Fruit fly (Drosophila melanogaster) whole organism, prepupa: ENCODE results near the gene CG17777.
A peak's percentile ranks its signal among the peaks of the same experiment; 100 is the strongest.

Experiments
- CG10669 ChIP-seq: fragments of 200-800 bp; sonication (Bioruptor generic); optimal IDR thresholded peaks from 3 replicates; lab custom pipeline; 2018; ENCODE audit warnings: missing biosample characterization, mild to moderate bottlenecking, missing genetic modification characterization, moderate library complexity
- CG11294 ChIP-seq: fragments of 200-800 bp; sonication (Bioruptor generic); IDR thresholded peaks from 2 replicates; pipeline ENCODE4 v1.3.6; 2022; ENCODE audit warnings: missing biosample characterization, missing genetic modification characterization
- CG15336 ChIP-seq: fragments of 200-800 bp; sonication (Bioruptor generic); IDR thresholded peaks from 2 replicates; pipeline ENCODE4 v1.3.6; 2022; ENCODE audit warnings: missing biosample characterization, missing genetic modification characterization
- CG3032 ChIP-seq: fragments of 200-800 bp; optimal IDR thresholded peaks from 2 replicates; lab custom pipeline; 2019; ENCODE audit warnings: missing biosample characterization, mild to moderate bottlenecking, missing genetic modification characterization, moderate library complexity
- CG32006 ChIP-seq: fragments of 200-800 bp; sonication (Bioruptor generic); optimal IDR thresholded peaks from 3 replicates; lab custom pipeline; 2017; ENCODE audit warnings: missing biosample characterization, mild to moderate bottlenecking, missing genetic modification characterization
- CG34406 ChIP-seq: fragments of 200-800 bp; sonication (Bioruptor generic); optimal IDR thresholded peaks from 3 replicates; lab custom pipeline; 2016; ENCODE audit warnings: missing biosample characterization, missing genetic modification characterization
- CG3919 ChIP-seq: fragments of 200-800 bp; sonication (Bioruptor generic); optimal IDR thresholded peaks from 3 replicates; lab custom pipeline; 2016; ENCODE audit warnings: missing biosample characterization, missing genetic modification characterization
- CG4318 ChIP-seq: fragments of 200-800 bp; sonication (Bioruptor generic); optimal IDR thresholded peaks from 3 replicates; lab custom pipeline; 2017; ENCODE audit warnings: missing biosample characterization, mild to moderate bottlenecking, missing genetic modification characterization
- CG6163 ChIP-seq: fragments of 200-800 bp; sonication (Bioruptor generic); IDR thresholded peaks from 3 replicates; pipeline ENCODE4 v1.3.6; 2022; ENCODE audit warnings: missing biosample characterization, missing genetic modification characterization
- CG6276 ChIP-seq: fragments of 200-800 bp; sonication (Bioruptor generic); optimal IDR thresholded peaks from 2 replicates; lab custom pipeline; 2017; ENCODE audit warnings: missing biosample characterization, mild to moderate bottlenecking, missing genetic modification characterization
- CG6854 ChIP-seq: fragments of 200-800 bp; sonication (Bioruptor generic); optimal IDR thresholded peaks from 2 replicates; lab custom pipeline; 2017; ENCODE audit warnings: missing biosample characterization, mild to moderate bottlenecking, missing genetic modification characterization
- CG8119 ChIP-seq: fragments of 200-800 bp; sonication (Bioruptor generic); IDR thresholded peaks from 3 replicates; pipeline ENCODE4 v1.3.6; 2022; ENCODE audit warnings: missing biosample characterization, missing genetic modification characterization
- CG8319 ChIP-seq: fragments of 200-800 bp; sonication (Bioruptor generic); optimal IDR thresholded peaks from 3 replicates; lab custom pipeline; 2016; ENCODE audit warnings: missing biosample characterization, missing genetic modification characterization
- CG8632 ChIP-seq: fragments of 200-800 bp; sonication (Bioruptor generic); optimal IDR thresholded peaks from 3 replicates; lab custom pipeline; 2016; ENCODE audit warnings: missing biosample characterization, missing genetic modification characterization
- CG9139 ChIP-seq: fragments of 200-800 bp; sonication (Bioruptor generic); optimal IDR thresholded peaks from 3 replicates; lab custom pipeline; 2017; ENCODE audit warnings: missing biosample characterization, mild to moderate bottlenecking, missing genetic modification characterization
- Eip78C ChIP-seq: fragments of 200-800 bp; sonication (Bioruptor generic); peaks from one replicate; lab custom pipeline; 2016; ENCODE audit warnings: missing biosample characterization, missing genetic modification characterization
- Eip93F ChIP-seq: fragments of 200-800 bp; sonication (Bioruptor generic); optimal IDR thresholded peaks from 2 replicates; lab custom pipeline; 2016; ENCODE audit warnings: missing biosample characterization, mild to moderate bottlenecking, missing genetic modification characterization
- Ets21C ChIP-seq: fragments of 200-800 bp; sonication (Bioruptor generic); optimal IDR thresholded peaks from 3 replicates; lab custom pipeline; 2016; ENCODE audit warnings: missing biosample characterization, missing genetic modification characterization
- Hr39 ChIP-seq: fragments of 200-800 bp; sonication (Bioruptor generic); optimal IDR thresholded peaks from 2 replicates; lab custom pipeline; 2016; ENCODE audit warnings: missing biosample characterization, missing genetic modification characterization
- Hr4 ChIP-seq: fragments of 200-800 bp; sonication (Bioruptor generic); optimal IDR thresholded peaks from 3 replicates; lab custom pipeline; 2016; ENCODE audit warnings: missing biosample characterization, missing genetic modification characterization
- Lpt ChIP-seq: fragments of 200-800 bp; sonication (Bioruptor generic); optimal IDR thresholded peaks from 3 replicates; lab custom pipeline; 2016; ENCODE audit warnings: missing biosample characterization, missing genetic modification characterization
- Met ChIP-seq: fragments of 200-800 bp; sonication (Bioruptor generic); optimal IDR thresholded peaks from 3 replicates; lab custom pipeline; 2016; ENCODE audit warnings: missing biosample characterization, missing genetic modification characterization
- OdsH ChIP-seq: fragments of 200-800 bp; sonication (Bioruptor generic); optimal IDR thresholded peaks from 3 replicates; lab custom pipeline; 2016; ENCODE audit warnings: missing biosample characterization, missing genetic modification characterization
- Smox ChIP-seq: fragments of 200-800 bp; sonication (Bioruptor generic); optimal IDR thresholded peaks from 3 replicates; lab custom pipeline; 2016; ENCODE audit warnings: missing biosample characterization, missing genetic modification characterization
- Sox102F ChIP-seq: fragments of 200-800 bp; sonication (Bioruptor generic); optimal IDR thresholded peaks from 2 replicates; lab custom pipeline; 2016; ENCODE audit warnings: missing biosample characterization, mild to moderate bottlenecking, missing genetic modification characterization
- Sox14 ChIP-seq: fragments of 200-800 bp; sonication (Bioruptor generic); optimal IDR thresholded peaks from 3 replicates; lab custom pipeline; 2016; ENCODE audit warnings: missing biosample characterization, missing genetic modification characterization
- Sox15 ChIP-seq: fragments of 200-800 bp; sonication (Bioruptor generic); optimal IDR thresholded peaks from 3 replicates; lab custom pipeline; 2016; ENCODE audit warnings: missing biosample characterization, missing genetic modification characterization
- achi ChIP-seq: fragments of 200-800 bp; sonication (Bioruptor generic); optimal IDR thresholded peaks from 3 replicates; lab custom pipeline; 2016; ENCODE audit warnings: missing biosample characterization, missing genetic modification characterization
- cyc ChIP-seq: fragments of 200-800 bp; sonication (Bioruptor generic); optimal IDR thresholded peaks from 3 replicates; lab custom pipeline; 2016; ENCODE audit warnings: missing biosample characterization, missing genetic modification characterization
- dsx ChIP-seq: fragments of 200-800 bp; optimal IDR thresholded peaks from 3 replicates; lab custom pipeline; 2019; ENCODE audit warnings: missing biosample characterization, mild to moderate bottlenecking, missing genetic modification characterization, moderate library complexity; ENCODE audit not compliant: poor library complexity, severe bottlenecking
- eg ChIP-seq: fragments of 200-800 bp; sonication (Bioruptor generic); IDR thresholded peaks from 3 replicates; pipeline ENCODE4 v1.3.6; 2022; ENCODE audit warnings: missing biosample characterization, missing genetic modification characterization
- fd85E ChIP-seq: fragments of 200-800 bp; sonication (Bioruptor generic); optimal IDR thresholded peaks from 3 replicates; lab custom pipeline; 2016; ENCODE audit warnings: missing biosample characterization, missing genetic modification characterization
- lz ChIP-seq: fragments of 200-800 bp; sonication (Bioruptor generic); optimal IDR thresholded peaks from 3 replicates; lab custom pipeline; 2016; ENCODE audit warnings: missing biosample characterization, missing genetic modification characterization
- net ChIP-seq: fragments of 200-800 bp; sonication (Bioruptor generic); optimal IDR thresholded peaks from 3 replicates; lab custom pipeline; 2016; ENCODE audit warnings: missing biosample characterization, missing genetic modification characterization
- pdm3 ChIP-seq: fragments of 200-800 bp; sonication (Bioruptor generic); optimal IDR thresholded peaks from 3 replicates; lab custom pipeline; 2016; ENCODE audit warnings: missing biosample characterization, missing genetic modification characterization
- ss ChIP-seq, 2 experiments: fragments of 200-800 bp; sonication (Bioruptor generic); optimal IDR thresholded peaks; 2 replicates in 1 of 2; 3 replicates in 1 of 2; lab custom pipeline; 2017 to 2018; ENCODE audit warnings: mild to moderate bottlenecking in 2 of 2, missing biosample characterization in 2 of 2, missing genetic modification characterization in 2 of 2, moderate library complexity in 1 of 2
- svp ChIP-seq: fragments of 200-800 bp; sonication (Bioruptor generic); peaks from one replicate; lab custom pipeline; 2016; ENCODE audit warnings: missing biosample characterization, missing genetic modification characterization
- topi ChIP-seq: fragments of 200-800 bp; sonication (Bioruptor generic); optimal IDR thresholded peaks from 3 replicates; lab custom pipeline; 2016; ENCODE audit warnings: missing biosample characterization, missing genetic modification characterization
- vri ChIP-seq: fragments of 200-800 bp; sonication (Bioruptor generic); optimal IDR thresholded peaks from 3 replicates; lab custom pipeline; 2016; ENCODE audit warnings: missing biosample characterization, mild to moderate bottlenecking, missing genetic modification characterization

Gene CG17777

DNA sequence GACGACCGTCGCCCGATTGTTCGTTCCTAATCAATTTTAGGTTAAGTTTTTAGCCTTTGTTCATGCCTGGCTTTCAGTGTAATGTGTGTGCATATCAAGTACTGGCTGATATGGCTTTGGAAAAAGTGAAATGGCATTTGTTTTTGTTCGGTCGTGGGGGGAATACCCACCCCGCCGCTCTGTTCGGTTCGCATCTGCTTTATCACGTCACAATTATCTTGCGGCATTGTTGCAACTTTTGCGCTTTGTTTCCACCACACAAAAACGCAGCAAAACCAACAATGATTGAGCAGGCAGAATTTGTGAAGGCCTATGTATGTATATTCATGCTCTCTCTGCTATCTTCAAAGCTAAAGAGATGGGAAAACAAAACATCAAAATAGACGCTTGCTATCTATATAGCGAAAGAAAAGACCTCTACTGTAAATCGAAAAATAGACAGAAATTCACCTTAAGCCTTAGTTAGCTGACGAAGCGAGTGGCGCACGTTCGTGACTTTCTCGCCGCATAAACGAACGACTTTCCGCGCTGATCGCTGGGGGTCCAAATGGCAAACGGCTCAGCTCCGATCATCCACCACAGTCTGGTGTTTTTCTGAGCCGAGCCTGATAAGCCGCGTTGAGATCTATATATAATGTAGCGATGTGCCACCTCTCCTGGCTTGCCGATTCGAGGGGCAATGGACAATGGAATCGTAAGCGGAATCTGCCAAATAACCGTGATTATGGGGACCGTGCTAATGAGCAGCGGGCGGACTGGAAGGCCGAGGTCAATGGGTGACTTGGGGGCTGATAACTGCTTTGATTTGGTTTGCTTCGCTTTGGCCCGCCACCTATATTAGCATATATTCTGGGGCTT is 11.0 kb downstream of the CG17777 start (continued):
- TF ChIP-seq Sox14 (peak; percentile 68), fd85E (GFP tag; lab: Kevin White, UChicago) (no peak), CG3032 (tag; lab: Kevin White, UChicago) (no peak), CG9139 (GFP tag; lab: Kevin White, UChicago) (no peak)

DNA sequence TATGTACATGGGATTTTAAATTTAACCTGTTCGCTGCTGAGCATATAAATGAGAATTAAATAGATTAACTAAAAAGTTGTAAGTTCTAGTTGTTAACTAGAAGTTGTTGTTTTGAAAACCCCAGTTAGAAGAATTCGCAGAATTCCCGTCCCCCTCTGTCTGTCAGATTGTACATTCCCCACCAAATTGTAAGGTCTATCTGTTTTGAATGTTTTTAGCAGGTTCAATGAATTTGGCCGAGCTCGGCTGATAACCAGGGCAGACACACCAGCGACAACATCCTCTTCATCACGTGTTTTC is 11.6 kb downstream of the CG17777 start:
- TF ChIP-seq svp (GFP tag; lab: Kevin White, UChicago) (peak; percentile 80), net (GFP tag; lab: Kevin White, UChicago) (no peak)

DNA sequence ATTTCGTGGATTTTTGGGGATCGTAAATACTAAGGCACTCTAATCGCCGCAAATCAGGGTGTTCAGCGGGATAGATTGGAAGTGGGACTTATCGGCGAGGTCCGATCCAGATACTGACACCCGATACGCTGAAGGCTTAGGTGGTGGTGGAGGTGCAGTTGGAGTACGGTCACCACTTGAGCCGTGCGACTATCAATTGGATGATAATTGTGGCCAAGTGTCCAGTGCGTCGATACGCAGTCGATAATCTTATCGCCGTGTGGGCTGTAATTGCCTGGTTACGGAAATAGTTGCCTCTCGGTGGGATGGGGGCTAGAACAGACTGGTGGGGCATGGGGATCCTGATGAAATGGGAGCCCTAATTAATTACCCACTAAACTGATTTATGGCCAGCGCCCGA is 12.6 kb downstream of the CG17777 start:
- no peak for TF ChIP-seq CG4318 (GFP tag; lab: Kevin White, UChicago)
- TF ChIP-seq Sox15 (GFP tag; lab: Kevin White, UChicago), result no peak
- TF ChIP-seq svp (GFP tag; lab: Kevin White, UChicago), result peak; percentile 49

DNA sequence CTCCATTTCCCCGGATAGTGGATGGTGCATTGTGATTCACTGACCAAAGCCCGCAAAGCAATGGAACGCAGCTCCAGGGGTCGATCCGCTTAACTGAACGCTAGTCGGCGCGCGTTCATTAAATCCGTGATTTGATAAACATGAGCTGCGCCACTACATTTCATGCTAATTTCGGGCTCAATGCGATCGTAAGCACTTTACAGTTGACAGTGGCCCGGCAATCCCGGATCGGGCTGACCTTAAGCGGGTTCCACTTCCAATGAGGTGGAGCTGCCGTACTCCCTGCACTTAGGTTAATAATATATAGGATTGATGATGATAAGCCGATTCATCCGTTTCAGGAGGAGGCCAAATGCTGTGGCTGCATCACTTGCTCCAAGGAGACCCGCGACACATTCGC is 17.1 kb downstream of the CG17777 start, which contains the start of gene FarO:
TSS of gene FarO (minus strand) at position 101 of the 400 bp plus-strand sequence.
- no peak for TF ChIP-seq Eip93F (GFP tag; lab: Kevin White, UChicago)
- TF ChIP-seq Hr4 (GFP tag; lab: Kevin White, UChicago), result no peak
- TF ChIP-seq CG15336 (GFP tag; lab: Robert Waterston, UW), result no peak
- TF ChIP-seq achi (GFP tag; lab: Kevin White, UChicago), result no peak
- TF ChIP-seq CG3032 (tag; lab: Kevin White, UChicago), result no peak
- TF ChIP-seq OdsH, result no peak
- TF ChIP-seq CG4318 (GFP tag; lab: Kevin White, UChicago), result no peak
- TF ChIP-seq dsx (GFP tag; lab: Kevin White, UChicago), result no peak
- no peak for TF ChIP-seq CG8319 (GFP tag; lab: Kevin White, UChicago)
- no peak for TF ChIP-seq Sox102F (GFP tag; lab: Kevin White, UChicago)
- no peak for TF ChIP-seq CG6276
- no peak for TF ChIP-seq CG34406 (GFP tag; lab: Kevin White, UChicago)
- TF ChIP-seq Met (GFP tag; lab: Kevin White, UChicago), result no peak
- TF ChIP-seq pdm3 (GFP tag; lab: Kevin White, UChicago), result no peak
- no peak for TF ChIP-seq ss (GFP tag; optimal IDR thresholded peaks at IDR 0.05; lab: Kevin White, UChicago)
- TF ChIP-seq cyc (GFP tag; lab: Kevin White, UChicago), result no peak
- TF ChIP-seq Ets21C, result no peak

DNA sequence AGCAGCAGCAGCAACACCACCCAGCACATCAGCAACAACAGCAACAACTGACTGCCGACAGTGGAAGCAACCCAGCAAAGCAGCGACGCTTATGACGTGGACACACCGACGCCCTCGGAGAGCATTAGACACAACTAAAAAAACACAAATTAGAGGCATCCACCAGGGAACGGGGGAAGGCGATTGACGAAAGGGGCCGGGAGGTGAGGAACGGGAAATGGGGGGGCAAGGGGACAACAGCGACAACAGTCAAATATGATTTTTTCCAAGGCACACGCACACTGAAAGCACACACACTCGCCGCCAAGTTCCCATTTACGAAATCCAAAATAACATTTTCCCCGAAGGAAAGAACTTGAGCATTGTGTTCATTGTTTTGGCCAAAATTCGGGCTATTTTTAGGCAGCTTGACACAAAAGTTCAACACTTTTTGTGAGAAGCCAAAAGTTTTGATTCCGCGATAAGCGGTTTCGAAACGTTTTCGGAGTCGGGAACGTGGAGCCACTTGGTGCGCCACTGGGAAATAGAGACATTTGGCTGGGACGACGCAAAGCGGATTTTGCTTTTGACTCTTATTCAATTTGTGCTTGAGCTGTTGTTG is 22.1 kb downstream of the CG17777 start:
- TF ChIP-seq CG10669 (GFP tag; lab: Kevin White, UChicago) (no peak), svp (GFP tag; lab: Kevin White, UChicago) (peak; percentile 44), CG6163 (GFP tag; lab: Robert Waterston, UW) (no peak), CG6854 (no peak), eg (GFP tag; lab: Robert Waterston, UW) (peak; percentile 56; the same call in 1 of the 3 replicates), CG6276 (peak; percentile 49), CG32006 (peak; percentile 46)

DNA sequence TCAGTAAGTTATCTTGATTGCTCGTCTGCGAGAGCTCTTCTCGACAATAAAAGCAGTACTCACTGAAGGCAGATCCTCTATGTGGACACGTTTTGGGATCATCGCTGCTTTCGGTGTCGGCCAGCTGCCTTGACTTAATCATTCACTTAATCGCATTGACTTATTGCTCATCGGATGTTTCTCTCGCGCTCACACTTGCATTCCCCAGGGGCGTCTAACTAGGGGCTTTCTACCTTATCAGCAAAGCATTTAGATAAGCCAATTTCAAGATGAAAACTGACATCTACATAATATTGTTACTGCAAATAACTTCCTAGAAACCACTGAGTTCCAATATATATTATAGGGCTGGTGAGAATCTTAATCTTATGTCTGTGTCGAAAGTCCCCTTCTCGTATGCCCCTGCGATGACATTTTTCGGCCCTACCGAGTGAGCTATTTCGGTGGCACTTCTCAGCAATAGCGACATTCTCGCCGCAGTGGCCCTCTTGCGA is 25.7 kb downstream of the CG17777 start:
- TF ChIP-seq OdsH (no peak), CG3919 (GFP tag; lab: Kevin White, UChicago) (no peak), Hr39 (no peak), CG6854 (no peak), eg (GFP tag; lab: Robert Waterston, UW) (peak; percentile 36; the same call in 1 of the 3 replicates), CG8119 (0 out of 3 replicates have a peak, but pooled peaks have one; percentile 16), topi (GFP tag; lab: Kevin White, UChicago) (peak; percentile 9), vri (no peak), CG8632 (GFP tag; lab: Kevin White, UChicago) (no peak), CG8319 (GFP tag; lab: Kevin White, UChicago) (no peak), CG6163 (GFP tag; lab: Robert Waterston, UW) (0 out of 3 replicates have a peak, but pooled peaks have one; percentile 34), Met (GFP tag; lab: Kevin White, UChicago) (peak; percentile 12), Lpt (GFP tag; lab: Kevin White, UChicago) (no peak), svp (GFP tag; lab: Kevin White, UChicago) (peak; percentile 92), lz (GFP tag; lab: Kevin White, UChicago) (no peak), Sox102F (GFP tag; lab: Kevin White, UChicago) (no peak), Smox (GFP tag; lab: Kevin White, UChicago) (no peak), CG4318 (GFP tag; lab: Kevin White, UChicago) (no peak), pdm3 (GFP tag; lab: Kevin White, UChicago) (no peak), Eip78C (GFP tag; lab: Kevin White, UChicago) (peak; percentile 20), CG11294 (no peak)
